Worm (Caenorhabditis elegans) whole organism, L3 larva: Measurements from ENCODE around the gene srz-94.

Experiments
- aly-2 ChIP-seq: fragments of 150-350 bp; optimal IDR thresholded peaks from 2 replicates; lab custom pipeline; 2014; ENCODE audit warnings: missing biosample characterization, missing genetic modification characterization
- ceh-82 ChIP-seq: fragments of 150-350 bp; optimal IDR thresholded peaks from 2 replicates; lab custom pipeline; 2014; ENCODE audit warnings: missing biosample characterization, missing genetic modification characterization
- ceh-9 ChIP-seq: sonication (generic microtip); optimal IDR thresholded peaks from 2 replicates; lab custom pipeline; 2018; ENCODE audit warnings: missing biosample characterization, missing genetic modification characterization
- fkh-10 ChIP-seq: sonication (generic microtip); optimal IDR thresholded peaks from 2 replicates; lab custom pipeline; 2017; ENCODE audit warnings: missing biosample characterization, missing genetic modification reagents, missing genetic modification characterization
- mdl-1 ChIP-seq: fragments of 150-350 bp; optimal IDR thresholded peaks from 2 replicates; lab custom pipeline; 2014; ENCODE audit warnings: missing biosample characterization, missing genetic modification characterization
- pha-4 ChIP-seq: fragments of 150-350 bp; optimal IDR thresholded peaks from 2 replicates; lab custom pipeline; 2014; ENCODE audit warnings: missing biosample characterization, missing genetic modification reagents, missing genetic modification characterization
- pqm-1 ChIP-seq: fragments of 150-350 bp; optimal IDR thresholded peaks from 2 replicates; lab custom pipeline; 2017; ENCODE audit warnings: missing biosample characterization, missing genetic modification characterization, inconsistent platforms
- zag-1 ChIP-seq: fragments of 150-350 bp; optimal IDR thresholded peaks from 2 replicates; lab custom pipeline; 2014; ENCODE audit warnings: missing biosample characterization, missing genetic modification characterization
- ztf-11 ChIP-seq: fragments of 150-350 bp; optimal IDR thresholded peaks from 2 replicates; lab custom pipeline; 2014; ENCODE audit warnings: missing biosample characterization, missing genetic modification characterization

- no peak for TF ChIP-seq ztf-11 (tag; lab: Kevin White, UChicago)
- no peak for TF ChIP-seq mdl-1 (tag; lab: Kevin White, UChicago)
- TF ChIP-seq pqm-1 (tag; lab: Kevin White, UChicago): no peak
- no peak for TF ChIP-seq ceh-82 (tag; lab: Kevin White, UChicago)
- TF ChIP-seq aly-2 (tag; lab: Kevin White, UChicago): no peak
- no peak for TF ChIP-seq zag-1 (tag; lab: Kevin White, UChicago)
- no peak for TF ChIP-seq ceh-9 (tag; lab: Kevin White, UChicago)
- no peak for TF ChIP-seq fkh-10
- TF ChIP-seq pha-4 (tag; lab: Kevin White, UChicago): no peak
Observed at ce11 chrV:17001167-17001566, 34.6 kb downstream of the srz-94 start, which contains the start of gene sri-9.
